Worm (Caenorhabditis elegans): Measurements from ENCODE around the gene sre-2.

Gene sre-2

DNA sequence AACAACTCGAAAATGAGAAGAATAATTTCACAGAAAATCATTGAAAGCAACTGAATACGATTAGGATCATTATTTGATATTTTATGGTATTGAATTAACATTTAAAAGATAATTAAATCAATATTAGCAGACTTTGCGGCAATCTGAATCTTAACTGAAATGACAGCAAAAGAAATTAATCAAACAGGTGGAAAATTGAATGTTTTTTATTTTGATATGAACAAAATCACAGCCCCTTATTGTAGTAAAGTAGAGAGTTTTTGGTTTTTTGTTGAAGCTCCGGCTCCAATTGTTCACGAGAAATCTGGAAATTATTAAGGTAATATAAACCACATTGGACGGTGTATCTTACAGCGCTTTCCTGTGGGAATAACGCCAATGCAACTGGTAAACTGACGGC lies at the start of gene sre-2:
Gene sre-2, minus strand, starts transcription at position 101 of the 400 bp plus-strand sequence.
- TF ChIP-seq mef-2 (tag; optimal IDR thresholded peaks at IDR 0.05) (no peak), nhr-84 (tag; optimal IDR thresholded peaks at IDR 0.05) (no peak), elt-3 (tag; optimal IDR thresholded peaks at IDR 0.05) (no peak), elt-2 (tag; optimal IDR thresholded peaks at IDR 0.05) (no peak), skn-1 (tag; optimal IDR thresholded peaks at IDR 0.05) (no peak), ama-1 (optimal IDR thresholded peaks at IDR 0.05) (no peak), zag-1 (tag; optimal IDR thresholded peaks at IDR 0.05) (no peak), fos-1 (tag; optimal IDR thresholded peaks at IDR 0.05) (no peak), nhr-71 (tag; optimal IDR thresholded peaks at IDR 0.05) (no peak), aly-2 (tag; optimal IDR thresholded peaks at IDR 0.05) (no peak), zip-4 (GFP tag; optimal IDR thresholded peaks at IDR 0.05) (no peak)

DNA sequence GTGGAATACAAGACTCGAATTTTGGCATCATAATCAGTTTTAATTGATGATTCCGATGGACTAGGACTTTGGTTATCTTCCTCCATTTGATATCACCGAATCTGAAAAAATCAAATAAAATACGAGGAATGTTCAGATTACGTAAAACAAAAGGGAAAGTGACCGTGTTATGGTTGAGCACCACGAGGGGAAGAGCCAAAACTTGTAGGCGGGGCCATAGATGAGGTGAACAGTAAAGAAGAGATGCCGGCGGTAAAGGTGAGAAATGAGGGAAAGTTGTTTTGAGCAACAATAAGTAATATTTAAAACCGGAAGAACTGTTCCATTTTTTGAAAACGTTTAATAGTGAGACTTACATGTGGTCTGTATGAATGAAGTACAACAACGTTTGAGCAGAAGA lies 48.0 kb upstream of the sre-2 start, which contains the start of gene F10B5.3:
Gene F10B5.3, minus strand, starts transcription at position 101 of the 400 bp plus-strand sequence.
- no peak for TF ChIP-seq fos-1 (tag; optimal IDR thresholded peaks at IDR 0.05)
- TF ChIP-seq hlh-4 (tag; optimal IDR thresholded peaks at IDR 0.05): no peak
- TF ChIP-seq snu-23 (GFP tag; optimal IDR thresholded peaks at IDR 0.05): no peak
- TF ChIP-seq nhr-90 (tag; optimal IDR thresholded peaks at IDR 0.05; ENCODE audit: poor library complexity): no peak
- TF ChIP-seq vab-15 (tag; optimal IDR thresholded peaks at IDR 0.05): no peak
- no peak for TF ChIP-seq elt-2 (tag; optimal IDR thresholded peaks at IDR 0.05)
- no peak for TF ChIP-seq isw-1 (GFP tag; IDR thresholded peaks at IDR 0.05)
- TF ChIP-seq mep-1 (tag; optimal IDR thresholded peaks at IDR 0.05): no peak
- no peak for TF ChIP-seq unc-62 (GFP tag; optimal IDR thresholded peaks at IDR 0.05)
- TF ChIP-seq grh-1 (GFP tag; IDR thresholded peaks at IDR 0.05): no peak
- no peak for TF ChIP-seq unc-30 (tag; optimal IDR thresholded peaks at IDR 0.05)
- no peak for TF ChIP-seq mdl-1 (tag; optimal IDR thresholded peaks at IDR 0.05)
- no peak for TF ChIP-seq nhr-11 (tag; optimal IDR thresholded peaks at IDR 0.05)
- TF ChIP-seq nhr-28 (tag; optimal IDR thresholded peaks at IDR 0.05): no peak
- TF ChIP-seq ceh-88 (GFP tag; IDR thresholded peaks at IDR 0.05): no peak
- TF ChIP-seq elt-3 (tag; optimal IDR thresholded peaks at IDR 0.05): no peak
- TF ChIP-seq egl-27 (tag; optimal IDR thresholded peaks at IDR 0.05): no peak

DNA sequence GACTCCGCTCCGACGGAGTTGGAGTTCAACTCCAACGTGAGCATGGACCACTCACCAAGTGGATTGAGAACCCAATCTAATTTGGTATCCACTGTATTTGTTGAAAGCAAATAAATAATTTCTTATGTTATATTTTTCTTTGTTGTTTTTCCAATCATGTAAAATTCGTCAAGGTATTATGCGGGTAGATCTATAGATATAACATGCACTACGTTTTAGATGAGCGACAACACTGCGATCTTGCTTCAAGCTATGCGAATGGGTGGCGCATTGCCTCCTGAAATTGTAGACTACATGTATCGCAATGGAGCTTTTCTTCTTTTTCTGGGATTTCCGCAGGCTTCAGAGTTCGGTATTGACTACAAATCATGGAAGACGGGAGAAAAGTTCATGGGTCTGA lies 42.6 kb upstream of the sre-2 start, which contains the start of gene F10B5.2:
Gene F10B5.2, plus strand, starts transcription at position 220 of the 400 bp plus-strand sequence.
- TF ChIP-seq nhr-19 (GFP tag; conservative IDR thresholded peaks at IDR 0.05) (no peak), grh-1 (GFP tag; IDR thresholded peaks at IDR 0.05) (no peak), lsy-2 (tag; optimal IDR thresholded peaks at IDR 0.05) (peak in 1 of 2 experiments; percentile 43), alr-1 (tag; optimal IDR thresholded peaks at IDR 0.05; ENCODE audit: borderline replicate concordance) (no peak), efl-3 (GFP tag; optimal IDR thresholded peaks at IDR 0.05) (no peak), zip-4 (GFP tag; optimal IDR thresholded peaks at IDR 0.05) (no peak), C16A3.4 (tag; optimal IDR thresholded peaks at IDR 0.05) (no peak), efl-1 (optimal IDR thresholded peaks at IDR 0.05) (no peak), efl-1 (GFP tag; optimal IDR thresholded peaks at IDR 0.05 in 1 of 2) (peak in 1 of 2 experiments; percentile 75)

DNA sequence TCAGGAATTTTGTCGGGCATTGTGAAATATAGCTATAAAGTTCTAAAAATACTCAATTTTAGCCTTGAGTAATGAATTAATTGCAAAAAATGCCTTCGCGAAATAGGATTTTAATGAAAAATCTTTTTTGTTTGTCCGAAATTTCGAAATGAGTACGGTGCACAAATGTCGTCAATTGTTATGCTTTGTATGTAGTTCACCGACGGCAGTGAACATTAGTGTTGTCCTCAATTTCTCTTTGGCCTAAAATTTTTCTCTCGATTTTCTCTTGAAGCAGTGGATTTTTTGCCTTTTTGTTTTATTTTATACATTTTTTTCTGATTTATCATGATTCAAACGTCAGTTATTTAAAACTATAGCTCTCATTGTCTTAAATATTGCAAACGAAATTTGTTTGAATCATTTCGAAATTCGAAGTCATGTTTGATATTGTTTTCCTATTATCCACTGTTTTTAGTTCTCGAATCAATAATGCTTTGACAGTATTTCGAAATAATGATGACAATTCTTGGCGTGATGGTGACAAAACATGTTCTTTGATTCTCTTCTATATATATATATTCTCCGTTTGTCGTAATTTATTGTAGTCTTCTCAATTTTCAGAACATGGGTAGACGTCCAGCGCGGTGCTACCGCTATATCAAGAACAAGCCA lies 41.5 kb upstream of the sre-2 start, which contains the start of the genes ints-11 and rpl-10:
Gene ints-11, minus strand, starts transcription at position 201 of the 654 bp plus-strand sequence.
Gene rpl-10, plus strand, starts transcription at position 604 of the 654 bp plus-strand sequence.
- TF ChIP-seq C16A3.4 (tag; optimal IDR thresholded peaks at IDR 0.05): peak; percentile 59
- peak; percentile 27 for TF ChIP-seq nhr-20 (tag; optimal IDR thresholded peaks at IDR 0.05)
- no peak for TF ChIP-seq ceh-90 (tag; optimal IDR thresholded peaks at IDR 0.05)
- peak; percentile 83 for TF ChIP-seq F16B12.6 (tag; optimal IDR thresholded peaks at IDR 0.05)
- TF ChIP-seq unc-86 (tag; optimal IDR thresholded peaks at IDR 0.05): no peak
- peak; percentile 58 for TF ChIP-seq unc-130 (tag; optimal IDR thresholded peaks at IDR 0.05)
- TF ChIP-seq fkh-10 (GFP tag; optimal IDR thresholded peaks at IDR 0.05): no peak
- peak; percentile 73 for TF ChIP-seq snu-23 (GFP tag; optimal IDR thresholded peaks at IDR 0.05)
- TF ChIP-seq dpl-1 (GFP tag; optimal IDR thresholded peaks at IDR 0.05): peak; percentile 51 to 74 (median 71)
- no peak for TF ChIP-seq fos-1 (tag; optimal IDR thresholded peaks at IDR 0.05)
- no peak for TF ChIP-seq ztf-11 (tag; optimal IDR thresholded peaks at IDR 0.05)
- TF ChIP-seq xbp-1 (tag; optimal IDR thresholded peaks at IDR 0.05): peak; percentile 48
- no peak for TF ChIP-seq zip-4 (GFP tag; optimal IDR thresholded peaks at IDR 0.05)
- TF ChIP-seq hlh-17 (GFP tag; optimal IDR thresholded peaks at IDR 0.05; ENCODE audit: borderline replicate concordance): no peak
- TF ChIP-seq nhr-76 (tag; optimal IDR thresholded peaks at IDR 0.05): no peak
- TF ChIP-seq lir-3 (tag; optimal IDR thresholded peaks at IDR 0.05; ENCODE audit: poor library complexity): no peak
- TF ChIP-seq lin-35 (GFP tag; optimal IDR thresholded peaks at IDR 0.05): peak; percentile 79 to 83
- no peak for TF ChIP-seq C34B4.2 (tag; optimal IDR thresholded peaks at IDR 0.05)
- peak; percentile 72 for TF ChIP-seq nhr-85 (tag)
- no peak for TF ChIP-seq lin-14 (GFP tag; optimal IDR thresholded peaks at IDR 0.05)
